Worm (Caenorhabditis elegans) whole organism, L4 larva: ENCODE data around the gene srp-3.
A peak's percentile ranks its signal among the peaks of the same experiment; 100 is the strongest.

Experiments used
- F49E8.2 ChIP-seq: sonication (generic microtip); optimal IDR thresholded peaks from 2 replicates; lab custom pipeline; 2016; ENCODE audit warnings: missing compliant biosample characterization, mild to moderate bottlenecking, missing genetic modification characterization, borderline replicate concordance
- Y5F2A.4 ChIP-seq: fragments of 200-800 bp; sonication (Bioruptor generic); optimal IDR thresholded peaks from 2 replicates; lab custom pipeline; 2018; ENCODE audit warnings: mild to moderate bottlenecking, missing genetic modification characterization, missing compliant biosample characterization
- Y75B8A.6 ChIP-seq: fragments of 200-800 bp; sonication (Bioruptor generic); IDR thresholded peaks from 2 replicates; pipeline ENCODE4 v1.3.6; 2022; ENCODE audit warnings: missing genetic modification reagents, missing genetic modification characterization, missing compliant biosample characterization
- ZK546.5 ChIP-seq, 2 experiments: sonication (generic microtip); optimal IDR thresholded peaks; 2 replicates each; lab custom pipeline; 2017; ENCODE audit warnings: missing biosample characterization in 2 of 2, missing genetic modification characterization in 2 of 2
- aha-1 ChIP-seq: fragments of 150-350 bp; peaks from one replicate; lab custom pipeline; 2014; ENCODE audit warnings: missing biosample characterization, missing genetic modification characterization
- arid-1 ChIP-seq: fragments of 200-800 bp; sonication (Bioruptor generic); conservative IDR thresholded peaks from 2 replicates; pipeline ENCODE4 v1.3.6; 2022; ENCODE audit warnings: missing genetic modification reagents, missing genetic modification characterization, missing compliant biosample characterization
- ceh-20 ChIP-seq: fragments of 200-800 bp; sonication (Bioruptor generic); IDR thresholded peaks from 2 replicates; pipeline ENCODE4 v1.3.6; 2022; ENCODE audit warnings: missing genetic modification reagents, missing genetic modification characterization, missing compliant biosample characterization
- ceh-62 ChIP-seq: sonication (generic microtip); optimal IDR thresholded peaks from 2 replicates; lab custom pipeline; 2017; ENCODE audit warnings: missing biosample characterization, missing genetic modification characterization
- ceh-82 ChIP-seq: sonication (generic microtip); optimal IDR thresholded peaks from 2 replicates; lab custom pipeline; 2017; ENCODE audit warnings: missing biosample characterization, missing genetic modification characterization
- ces-1 ChIP-seq: fragments of 150-350 bp; sonication (generic microtip); optimal IDR thresholded peaks from 4 replicates; lab custom pipeline; 2014; ENCODE audit warnings: missing biosample characterization, missing genetic modification reagents, missing genetic modification characterization
- dmd-6 ChIP-seq: fragments of 200-800 bp; sonication (Bioruptor generic); IDR thresholded peaks from 2 replicates; pipeline ENCODE4 v1.3.6; 2022; ENCODE audit warnings: missing genetic modification reagents, missing genetic modification characterization, missing compliant biosample characterization
- dmd-9 ChIP-seq: fragments of 200-800 bp; sonication (Bioruptor generic); IDR thresholded peaks from 2 replicates; pipeline ENCODE4 v1.3.6; 2022; ENCODE audit warnings: missing genetic modification reagents, missing genetic modification characterization, missing compliant biosample characterization
- dpl-1 ChIP-seq: fragments of 150-350 bp; optimal IDR thresholded peaks from 2 replicates; lab custom pipeline; 2014; ENCODE audit warnings: missing biosample characterization, missing genetic modification reagents, missing genetic modification characterization
- dve-1 ChIP-seq: sonication (generic microtip); optimal IDR thresholded peaks from 2 replicates; lab custom pipeline; 2017; ENCODE audit warnings: antibody characterized with exemption, mild to moderate bottlenecking, missing genetic modification characterization, missing compliant biosample characterization; ENCODE audit not compliant: insufficient read depth
- fkh-10 ChIP-seq: fragments of 150-350 bp; optimal IDR thresholded peaks from 2 replicates; lab custom pipeline; 2014; ENCODE audit warnings: missing biosample characterization, missing genetic modification reagents, missing genetic modification characterization
- fos-1 ChIP-seq: fragments of 150-350 bp; optimal IDR thresholded peaks from 2 replicates; lab custom pipeline; 2014; ENCODE audit warnings: missing biosample characterization, missing genetic modification characterization
- hlh-30 ChIP-seq: sonication (generic microtip); optimal IDR thresholded peaks from 2 replicates; lab custom pipeline; 2017; ENCODE audit warnings: antibody characterized with exemption, mild to moderate bottlenecking, missing genetic modification characterization, missing compliant biosample characterization; ENCODE audit not compliant: insufficient read depth
- jun-1 ChIP-seq: fragments of 150-350 bp; optimal IDR thresholded peaks from 2 replicates; lab custom pipeline; 2014; ENCODE audit warnings: missing biosample characterization, missing genetic modification reagents, missing genetic modification characterization
- lim-7 ChIP-seq: fragments of 200-800 bp; sonication (Bioruptor generic); IDR thresholded peaks from 2 replicates; pipeline ENCODE4 v1.3.6; 2022; ENCODE audit warnings: missing genetic modification characterization, missing compliant biosample characterization
- lin-1 ChIP-seq: fragments of 200-800 bp; sonication (Bioruptor generic); IDR thresholded peaks from 2 replicates; pipeline ENCODE4 v1.3.6; 2022; ENCODE audit warnings: missing genetic modification reagents, missing genetic modification characterization, missing compliant biosample characterization
- lin-38 ChIP-seq: fragments of 200-800 bp; sonication (Bioruptor generic); IDR thresholded peaks from 2 replicates; pipeline ENCODE4 v1.3.6; 2022; ENCODE audit warnings: missing genetic modification reagents, missing genetic modification characterization, missing compliant biosample characterization
- lsy-2 ChIP-seq, 2 experiments: fragments of 150-350 bp in 1 of 2; sonication (generic microtip) in 1 of 2; optimal IDR thresholded peaks; 2 replicates each; lab custom pipeline; 2014 to 2017; ENCODE audit warnings: missing biosample characterization in 2 of 2, missing genetic modification characterization in 2 of 2
- madf-5 ChIP-seq, 2 experiments: fragments of 200-800 bp; sonication (Bioruptor generic); IDR thresholded peaks; 2 replicates each; pipeline ENCODE4 v1.3.6; 2022; ENCODE audit warnings: missing compliant biosample characterization in 2 of 2, missing genetic modification characterization in 2 of 2
- mdt-29 ChIP-seq: fragments of 200-800 bp; sonication (Bioruptor generic); IDR thresholded peaks from 2 replicates; pipeline ENCODE4 v1.3.6; 2022; ENCODE audit warnings: missing genetic modification reagents, missing genetic modification characterization, missing compliant biosample characterization
- mes-2 ChIP-seq: sonication (generic microtip); optimal IDR thresholded peaks from 2 replicates; lab custom pipeline; 2016; ENCODE audit warnings: missing genotype, mild to moderate bottlenecking, missing genetic modification characterization, missing compliant biosample characterization; ENCODE audit not compliant: poor library complexity, severe bottlenecking
- nhr-11 ChIP-seq: fragments of 150-350 bp; optimal IDR thresholded peaks from 2 replicates; lab custom pipeline; 2014; ENCODE audit warnings: missing biosample characterization, missing genetic modification characterization
- nhr-28 ChIP-seq: fragments of 150-350 bp; optimal IDR thresholded peaks from 2 replicates; lab custom pipeline; 2014; ENCODE audit warnings: missing biosample characterization, missing genetic modification characterization
- nhr-41 ChIP-seq: fragments of 200-800 bp; sonication (Bioruptor generic); IDR thresholded peaks from 2 replicates; pipeline ENCODE4 v1.3.6; 2022; ENCODE audit warnings: missing genetic modification reagents, missing genetic modification characterization, missing compliant biosample characterization
- nhr-6 ChIP-seq: fragments of 150-350 bp; optimal IDR thresholded peaks from 2 replicates; lab custom pipeline; 2014; ENCODE audit warnings: missing biosample characterization, missing genetic modification characterization
- rbr-2 ChIP-seq: sonication (generic microtip); optimal IDR thresholded peaks from 2 replicates; lab custom pipeline; 2016; ENCODE audit warnings: missing genotype, missing genetic modification characterization, missing compliant biosample characterization
- saeg-2 ChIP-seq: fragments of 200-800 bp; sonication (Bioruptor generic); IDR thresholded peaks from 2 replicates; pipeline ENCODE4 v1.3.6; 2022; ENCODE audit warnings: missing genetic modification reagents, missing genetic modification characterization, missing compliant biosample characterization
- set-16 ChIP-seq: fragments of 200-800 bp; sonication (Bioruptor generic); IDR thresholded peaks from 2 replicates; pipeline ENCODE4 v1.3.6; 2022; ENCODE audit warnings: missing genetic modification reagents, missing genetic modification characterization, missing compliant biosample characterization
- snpc-1.2 ChIP-seq: fragments of 200-800 bp; sonication (Bioruptor generic); IDR thresholded peaks from 2 replicates; pipeline ENCODE4 v1.3.6; 2022; ENCODE audit warnings: missing genetic modification reagents, missing genetic modification characterization, missing compliant biosample characterization
- unc-62 ChIP-seq, 3 experiments: fragments of 150-350 bp in 1 of 3; sonication (generic microtip); optimal IDR thresholded peaks in 2 of 3; peaks in 1 of 3; 1 replicate in 1 of 3; 2 replicates in 2 of 3; lab custom pipeline; 2014 to 2017; ENCODE audit warnings: missing biosample characterization in 3 of 3, missing genetic modification characterization in 3 of 3, missing genetic modification reagents in 3 of 3, missing genotype in 1 of 3
- vab-7 ChIP-seq: fragments of 200-800 bp; sonication (Bioruptor generic); IDR thresholded peaks from 2 replicates; pipeline ENCODE4 v1.3.6; 2022; ENCODE audit warnings: missing genetic modification reagents, missing genetic modification characterization, missing compliant biosample characterization
- zfp-2 ChIP-seq: sonication (generic microtip); optimal IDR thresholded peaks from 2 replicates; lab custom pipeline; 2016; ENCODE audit warnings: mild to moderate bottlenecking, missing genetic modification characterization, missing compliant biosample characterization
- zip-11 ChIP-seq: fragments of 200-800 bp; sonication (Bioruptor generic); IDR thresholded peaks from 2 replicates; pipeline ENCODE4 v1.3.6; 2022; ENCODE audit warnings: missing genetic modification characterization, missing compliant biosample characterization
- zip-2 ChIP-seq: fragments of 150-350 bp; optimal IDR thresholded peaks from 2 replicates; lab custom pipeline; 2014; ENCODE audit warnings: missing biosample characterization, missing genetic modification characterization
- ztf-11 ChIP-seq: fragments of 150-350 bp; optimal IDR thresholded peaks from 2 replicates; lab custom pipeline; 2014; ENCODE audit warnings: missing biosample characterization, missing genetic modification characterization
- ztf-7 ChIP-seq: fragments of 150-350 bp; optimal IDR thresholded peaks from 2 replicates; lab custom pipeline; 2014; ENCODE audit warnings: missing biosample characterization, missing genetic modification characterization

The srp-3 gene

ce11 chrV:1888299-1888698 lies 20.3 kb upstream of the srp-3 start:
- peak; percentile 92 for TF ChIP-seq aha-1 (tag; lab: Kevin White, UChicago)
- TF ChIP-seq dmd-9 (GFP tag; lab: Robert Waterston, UW), result no peak

ce11 chrV:1889996-1890395 lies 18.6 kb upstream of the srp-3 start:
- TF ChIP-seq dpl-1 (no peak), zip-11 (no peak), hlh-30 (tag; lab: Kevin White, UChicago) (peak; percentile 59), ztf-11 (no peak), ceh-62 (tag; lab: Kevin White, UChicago) (no peak), dmd-6 (GFP tag; lab: Robert Waterston, UW) (0 out of 2 replicates have a peak, but pooled peaks have one; percentile 15), set-16 (GFP tag; lab: Robert Waterston, UW) (no peak), ceh-20 (GFP tag; lab: Robert Waterston, UW) (no peak), ces-1 (GFP tag; lab: Kevin White, UChicago) (no peak), zip-2 (no peak), unc-62 (GFP tag; optimal IDR thresholded peaks at IDR 0.05 in 1 of 2; lab: Kevin White, UChicago) (peak in 1 of 2 experiments; percentile 66), unc-62 (tag; optimal IDR thresholded peaks at IDR 0.05; lab: Kevin White, UChicago) (no peak), F49E8.2 (no peak), aha-1 (tag; lab: Kevin White, UChicago) (peak; percentile 32), zfp-2 (no peak), snpc-1.2 (GFP tag; lab: Robert Waterston, UW) (no peak), lin-1 (no peak), lin-38 (GFP tag; lab: Robert Waterston, UW) (no peak), vab-7 (GFP tag; lab: Robert Waterston, UW) (no peak), lsy-2 (tag; optimal IDR thresholded peaks at IDR 0.05; lab: Kevin White, UChicago) (peak in 1 of 2 experiments; percentile 6), ztf-7 (tag; lab: Kevin White, UChicago) (no peak)
- TF ChIP-seq, all 104 proteins: peak for 5

DNA sequence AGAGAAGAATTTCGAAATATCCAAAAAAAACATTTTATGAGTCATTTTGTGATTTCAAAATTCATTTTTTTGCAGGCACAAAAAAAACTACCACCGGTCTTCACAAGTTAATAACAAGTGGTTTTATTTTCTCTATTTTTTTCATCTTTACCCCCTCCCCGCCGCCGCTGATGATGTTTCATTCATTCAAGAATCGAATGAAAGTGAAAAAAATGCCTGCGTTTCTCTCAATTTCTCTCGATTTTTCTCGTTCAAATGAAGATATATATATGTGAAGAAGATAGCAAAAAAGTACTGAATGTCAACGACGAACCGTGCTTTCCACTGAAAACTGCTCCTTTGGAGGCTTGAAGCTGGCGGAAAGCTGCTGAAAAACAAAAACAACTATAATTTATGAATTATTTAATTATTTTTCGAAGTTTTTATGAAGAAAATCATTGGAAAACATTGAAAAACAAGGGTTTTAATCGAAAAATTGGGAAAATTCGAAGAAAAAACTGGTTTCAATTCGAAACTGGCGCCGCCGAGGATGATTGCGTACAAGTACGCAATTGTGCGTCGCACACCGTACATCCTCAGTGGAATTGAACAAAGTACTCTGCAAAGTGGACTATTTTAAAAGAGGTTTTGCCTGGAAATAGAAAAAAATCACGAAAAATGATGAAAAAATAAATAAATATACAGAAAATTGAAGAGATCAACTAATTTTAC lies 15.9 kb upstream of the srp-3 start, which contains the start of gene zig-11:
zig-11 (minus strand) TSS at position 373 of the 711 bp plus-strand sequence.
- TF ChIP-seq fos-1 (tag; lab: Kevin White, UChicago) (no peak), rbr-2 (no peak), arid-1 (GFP tag; lab: Robert Waterston, UW) (no peak), nhr-11 (no peak), nhr-41 (GFP tag; lab: Robert Waterston, UW) (no peak), ztf-11 (no peak), fkh-10 (GFP tag; lab: Kevin White, UChicago) (no peak), ceh-62 (tag; lab: Kevin White, UChicago) (no peak), Y75B8A.6 (GFP tag; lab: Robert Waterston, UW) (no peak), nhr-28 (tag; lab: Kevin White, UChicago) (peak; percentile 9), dve-1 (tag; lab: Kevin White, UChicago) (no peak), zfp-2 (no peak), mdt-29 (no peak), dpl-1 (peak; percentile 73), ceh-82 (tag; lab: Kevin White, UChicago) (no peak), ZK546.5 (tag; optimal IDR thresholded peaks at IDR 0.05; lab: Kevin White, UChicago) (no peak), lsy-2 (tag; optimal IDR thresholded peaks at IDR 0.05; lab: Kevin White, UChicago) (peak in 1 of 2 experiments; percentile 84), lin-38 (GFP tag; lab: Robert Waterston, UW) (no peak), jun-1 (tag; lab: Kevin White, UChicago) (no peak), nhr-6 (peak; percentile 46), mes-2 (tag; lab: Kevin White, UChicago) (peak; percentile 25), saeg-2 (no peak), madf-5 (GFP tag; IDR thresholded peaks at IDR 0.05; lab: Robert Waterston, UW) (no peak), lim-7 (no peak), aha-1 (tag; lab: Kevin White, UChicago) (peak; percentile 72), Y5F2A.4 (GFP tag; lab: Kevin White, UChicago) (no peak)
